Worm (Caenorhabditis elegans) whole organism, L2 larva: ENCODE data around the gene T24E12.2.
A peak's percentile ranks its signal among the peaks of the same experiment; 100 is the strongest.

Experiments
- C34F6.9 ChIP-seq: fragments of 150-350 bp; optimal IDR thresholded peaks from 2 replicates; lab custom pipeline; 2014; ENCODE audit warnings: missing biosample characterization, missing genetic modification characterization
- F13H6.1 ChIP-seq: sonication (generic microtip); optimal IDR thresholded peaks from 2 replicates; lab custom pipeline; 2016; ENCODE audit warnings: missing genetic modification characterization, missing compliant biosample characterization
- alr-1 ChIP-seq: fragments of 150-350 bp; optimal IDR thresholded peaks from 2 replicates; lab custom pipeline; 2014; ENCODE audit warnings: missing biosample characterization, missing genetic modification characterization
- aly-2 ChIP-seq: fragments of 150-350 bp; optimal IDR thresholded peaks from 2 replicates; lab custom pipeline; 2014; ENCODE audit warnings: missing biosample characterization, missing genetic modification characterization
- ama-1 ChIP-seq: fragments of 150-350 bp; optimal IDR thresholded peaks from 2 replicates; lab custom pipeline; 2018; ENCODE audit warnings: inconsistent platforms
- blmp-1 ChIP-seq: sonication (generic microtip); optimal IDR thresholded peaks from 2 replicates; lab custom pipeline; 2017; ENCODE audit warnings: missing genetic modification characterization, mild to moderate bottlenecking, missing compliant biosample characterization, antibody characterized with exemption, moderate library complexity; ENCODE audit not compliant: insufficient read depth
- ceh-82 ChIP-seq: fragments of 150-350 bp; optimal IDR thresholded peaks from 2 replicates; lab custom pipeline; 2014; ENCODE audit warnings: missing biosample characterization, missing genetic modification characterization
- crh-2 ChIP-seq: sonication (generic microtip); optimal IDR thresholded peaks from 2 replicates; lab custom pipeline; 2017; ENCODE audit warnings: missing biosample characterization, missing genetic modification characterization
- dmd-4 ChIP-seq: sonication (generic microtip); optimal IDR thresholded peaks from 2 replicates; lab custom pipeline; 2017; ENCODE audit warnings: missing biosample characterization, missing genetic modification characterization
- egl-27 ChIP-seq: sonication (generic microtip); optimal IDR thresholded peaks from 3 replicates; lab custom pipeline; 2017; ENCODE audit warnings: missing biosample characterization, missing genetic modification reagents, missing genetic modification characterization
- elt-1 ChIP-seq: fragments of 150-350 bp; optimal IDR thresholded peaks from 2 replicates; lab custom pipeline; 2014; ENCODE audit warnings: missing biosample characterization, missing genetic modification characterization
- fos-1 ChIP-seq: fragments of 150-350 bp; optimal IDR thresholded peaks from 2 replicates; lab custom pipeline; 2014; ENCODE audit warnings: missing biosample characterization, missing genetic modification characterization
- gmeb-1 ChIP-seq: fragments of 150-350 bp; optimal IDR thresholded peaks from 2 replicates; lab custom pipeline; 2014; ENCODE audit warnings: missing biosample characterization, missing genetic modification characterization
- lin-11 ChIP-seq: fragments of 150-350 bp; sonication (generic microtip); optimal IDR thresholded peaks from 2 replicates; lab custom pipeline; 2014; ENCODE audit warnings: missing biosample characterization, missing genetic modification characterization, inconsistent platforms, mixed read lengths
- lin-13 ChIP-seq: fragments of 150-350 bp; optimal IDR thresholded peaks from 2 replicates; lab custom pipeline; 2014; ENCODE audit warnings: missing biosample characterization, missing genetic modification reagents, missing genetic modification characterization
- lin-39 ChIP-seq: fragments of 150-350 bp; optimal IDR thresholded peaks from 2 replicates; lab custom pipeline; 2014; ENCODE audit warnings: missing biosample characterization, missing genetic modification reagents, missing genetic modification characterization
- lsy-2 ChIP-seq, 2 experiments: fragments of 150-350 bp in 1 of 2; sonication (generic microtip) in 1 of 2; optimal IDR thresholded peaks; 2 replicates each; lab custom pipeline; 2014 to 2017; ENCODE audit warnings: missing biosample characterization in 2 of 2, missing genetic modification characterization in 2 of 2
- mab-5 ChIP-seq: fragments of 150-350 bp; optimal IDR thresholded peaks from 2 replicates; lab custom pipeline; 2014; ENCODE audit warnings: missing biosample characterization, missing genetic modification characterization
- mbf-1 ChIP-seq: sonication (generic microtip); optimal IDR thresholded peaks from 2 replicates; lab custom pipeline; 2017; ENCODE audit warnings: missing biosample characterization, missing genetic modification characterization
- mdl-1 ChIP-seq, 2 experiments: fragments of 150-350 bp in 1 of 2; sonication (generic microtip) in 1 of 2; optimal IDR thresholded peaks; 2 replicates each; lab custom pipeline; 2017; ENCODE audit warnings: missing biosample characterization in 2 of 2, missing genetic modification characterization in 2 of 2
- nhr-11 ChIP-seq: fragments of 150-350 bp; optimal IDR thresholded peaks from 2 replicates; lab custom pipeline; 2014; ENCODE audit warnings: missing biosample characterization, missing genetic modification characterization
- nhr-12 ChIP-seq: fragments of 150-350 bp; optimal IDR thresholded peaks from 2 replicates; lab custom pipeline; 2014; ENCODE audit warnings: missing biosample characterization, missing genetic modification characterization
- nhr-21 ChIP-seq: fragments of 150-350 bp; optimal IDR thresholded peaks from 2 replicates; lab custom pipeline; 2014; ENCODE audit warnings: missing biosample characterization, missing genetic modification characterization
- nhr-237 ChIP-seq: fragments of 150-350 bp; optimal IDR thresholded peaks from 2 replicates; lab custom pipeline; 2014; ENCODE audit warnings: missing biosample characterization, missing genetic modification characterization
- nhr-25 ChIP-seq: fragments of 150-350 bp; sonication (generic microtip); optimal IDR thresholded peaks from 3 replicates; lab custom pipeline; 2014; ENCODE audit warnings: missing biosample characterization, missing genetic modification characterization
- nhr-6 ChIP-seq: fragments of 150-350 bp; optimal IDR thresholded peaks from 2 replicates; lab custom pipeline; 2014; ENCODE audit warnings: missing biosample characterization, missing genetic modification characterization
- nhr-77 ChIP-seq: fragments of 150-350 bp; optimal IDR thresholded peaks from 2 replicates; lab custom pipeline; 2014; ENCODE audit warnings: missing biosample characterization, missing genetic modification characterization
- peb-1 ChIP-seq: fragments of 150-350 bp; optimal IDR thresholded peaks from 2 replicates; lab custom pipeline; 2014; ENCODE audit warnings: missing biosample characterization, missing genetic modification characterization
- skn-1 ChIP-seq: sonication (generic microtip); optimal IDR thresholded peaks from 2 replicates; lab custom pipeline; 2017; ENCODE audit warnings: missing biosample characterization, missing genetic modification characterization
- sma-3 ChIP-seq: sonication (generic microtip); optimal IDR thresholded peaks from 2 replicates; lab custom pipeline; 2016; ENCODE audit warnings: missing genetic modification reagents, missing genetic modification characterization, missing compliant biosample characterization
- sma-9 ChIP-seq, 2 experiments: fragments of 150-350 bp in 1 of 2; sonication (generic microtip) in 1 of 2; optimal IDR thresholded peaks; 2 replicates each; lab custom pipeline; 2014 to 2016; ENCODE audit warnings: missing genetic modification characterization in 2 of 2, mild to moderate bottlenecking in 1 of 2, missing biosample characterization in 1 of 2, missing compliant biosample characterization in 1 of 2, missing genetic modification reagents in 1 of 2, moderate library complexity in 1 of 2
- snpc-4 ChIP-seq: fragments of 150-350 bp; optimal IDR thresholded peaks from 2 replicates; lab custom pipeline; 2014; ENCODE audit warnings: missing biosample characterization, missing genetic modification characterization
- unc-39 ChIP-seq: fragments of 150-350 bp; optimal IDR thresholded peaks from 2 replicates; lab custom pipeline; 2014; ENCODE audit warnings: missing biosample characterization, missing genetic modification characterization
- zag-1 ChIP-seq: fragments of 150-350 bp; optimal IDR thresholded peaks from 2 replicates; lab custom pipeline; 2014; ENCODE audit warnings: missing biosample characterization, missing genetic modification characterization
- ztf-1 ChIP-seq: fragments of 200-800 bp; sonication (Bioruptor generic); conservative IDR thresholded peaks from 2 replicates; pipeline ENCODE4 v1.3.6; 2022; ENCODE audit warnings: missing genetic modification characterization, missing compliant biosample characterization
- ztf-4 ChIP-seq: fragments of 150-350 bp; optimal IDR thresholded peaks from 2 replicates; lab custom pipeline; 2014; ENCODE audit warnings: missing biosample characterization, missing genetic modification characterization

The T24E12.2 gene

ce11 chrII:3781238-3781637, 1.5 kb upstream of the T24E12.2 start:
- TF ChIP-seq ztf-4 (tag; lab: Kevin White, UChicago) (no peak), nhr-6 (tag; lab: Kevin White, UChicago) (no peak), lin-13 (no peak), C34F6.9 (tag; lab: Kevin White, UChicago) (no peak)

- no peak for TF ChIP-seq ztf-1
- TF ChIP-seq C34F6.9 (tag; lab: Kevin White, UChicago) = no peak
- no peak for TF ChIP-seq ceh-82 (tag; lab: Kevin White, UChicago)
- TF ChIP-seq egl-27 (tag; lab: Kevin White, UChicago) = no peak
- TF ChIP-seq aly-2 = no peak
- no peak for TF ChIP-seq ztf-4 (tag; lab: Kevin White, UChicago)
- TF ChIP-seq crh-2 = no peak
- TF ChIP-seq nhr-21 (tag; lab: Kevin White, UChicago) = no peak
- no peak for TF ChIP-seq peb-1
- TF ChIP-seq mbf-1 (tag; lab: Kevin White, UChicago) = no peak
- TF ChIP-seq nhr-12 (tag; lab: Kevin White, UChicago) = no peak
- no peak for TF ChIP-seq nhr-237 (tag; lab: Kevin White, UChicago)
- TF ChIP-seq sma-3 = no peak
- no peak for TF ChIP-seq zag-1 (tag; lab: Kevin White, UChicago)
- no peak for TF ChIP-seq mab-5 (tag; lab: Kevin White, UChicago)
- TF ChIP-seq blmp-1 (tag; lab: Kevin White, UChicago) = no peak
- no peak for TF ChIP-seq mdl-1 (tag; optimal IDR thresholded peaks at IDR 0.05; lab: Kevin White, UChicago)
- TF ChIP-seq, all 48 proteins: peak for 0
These were observed 2.5 kb downstream of the T24E12.2 start, which contains the start of gene T24E12.1 for ce11 chrII:3785257-3785656. Gene T24E12.1 (plus strand): TSS chrII:3785557.

ce11 chrII:3785756-3786155, 3.0 kb downstream of the T24E12.2 start:
- no peak for TF ChIP-seq elt-1 (tag; lab: Kevin White, UChicago)
- TF ChIP-seq lin-13 = no peak
- TF ChIP-seq egl-27 (tag; lab: Kevin White, UChicago) = no peak
- no peak for TF ChIP-seq nhr-25 (tag; lab: Kevin White, UChicago)
- no peak for TF ChIP-seq zag-1 (tag; lab: Kevin White, UChicago)
- no peak for TF ChIP-seq ztf-4 (tag; lab: Kevin White, UChicago)
- TF ChIP-seq snpc-4 (tag; lab: Kevin White, UChicago) = no peak
- TF ChIP-seq lin-11 (tag; lab: Kevin White, UChicago) = no peak
- no peak for TF ChIP-seq mbf-1 (tag; lab: Kevin White, UChicago)
- no peak for TF ChIP-seq alr-1
- TF ChIP-seq ama-1 = no peak
- no peak for TF ChIP-seq lin-39
- no peak for TF ChIP-seq lsy-2 (tag; optimal IDR thresholded peaks at IDR 0.05; lab: Kevin White, UChicago)
- TF ChIP-seq F13H6.1 = no peak
- TF ChIP-seq ceh-82 (tag; lab: Kevin White, UChicago) = no peak
- TF ChIP-seq C34F6.9 (tag; lab: Kevin White, UChicago) = no peak
- no peak for TF ChIP-seq nhr-11
- TF ChIP-seq, all 48 proteins: peak for 0

ce11 chrII:3786538-3786937, 3.8 kb downstream of the T24E12.2 start:
- TF ChIP-seq zag-1 (tag; lab: Kevin White, UChicago) = no peak
- TF ChIP-seq nhr-77 (tag; lab: Kevin White, UChicago) = no peak
- TF ChIP-seq lin-13 = no peak
- TF ChIP-seq dmd-4 = no peak
- peak; percentile 93 for TF ChIP-seq skn-1
- peak; percentile 64 for TF ChIP-seq gmeb-1
- TF ChIP-seq fos-1 = peak; percentile 100
- peak; percentile 78 for TF ChIP-seq sma-9 (GFP tag; optimal IDR thresholded peaks at IDR 0.05; lab: Kevin White, UChicago)
- TF ChIP-seq sma-9 (tag; optimal IDR thresholded peaks at IDR 0.05; lab: Kevin White, UChicago) = no peak
- TF ChIP-seq mab-5 (tag; lab: Kevin White, UChicago) = no peak
- TF ChIP-seq sma-3 = peak; percentile 27
- TF ChIP-seq crh-2 = peak; percentile 78
- TF ChIP-seq nhr-12 (tag; lab: Kevin White, UChicago) = no peak
- peak; percentile 80 for TF ChIP-seq egl-27 (tag; lab: Kevin White, UChicago)
- TF ChIP-seq unc-39 (tag; lab: Kevin White, UChicago) = no peak

ce11 chrII:3787151-3787550, 4.4 kb downstream of the T24E12.2 start, which contains the start of gene T24E12.13:
Gene T24E12.13 (plus strand): TSS chrII:3787451.
- no peak for TF ChIP-seq elt-1 (tag; lab: Kevin White, UChicago)
- TF ChIP-seq C34F6.9 (tag; lab: Kevin White, UChicago) = no peak
- no peak for TF ChIP-seq nhr-77 (tag; lab: Kevin White, UChicago)
- TF ChIP-seq, all 48 proteins: peak for 0
